Fruit fly (Drosophila melanogaster) Kc167 (cell line): ENCODE data around the gene CG31928.

Experiments used
- Myc ChIP-seq: fragments of >200 bp; optimal IDR thresholded peaks from 2 replicates; lab custom pipeline; 2017; ENCODE audit warnings: missing external identifiers
- Sin3A ChIP-seq: fragments of >200 bp; optimal IDR thresholded peaks from 2 replicates; lab custom pipeline; 2018; ENCODE audit warnings: missing external identifiers
- h ChIP-seq: fragments of >200 bp; optimal IDR thresholded peaks from 3 replicates; lab custom pipeline; 2018; ENCODE audit warnings: missing external identifiers
- insv ChIP-seq: fragments of >200 bp; optimal IDR thresholded peaks from 3 replicates; lab custom pipeline; 2018; ENCODE audit warnings: missing external identifiers
- psq ChIP-seq: fragments of >200 bp; optimal IDR thresholded peaks from 2 replicates; lab custom pipeline; 2017; ENCODE audit warnings: missing external identifiers
- ttk ChIP-seq: sonication (Bioruptor generic); optimal IDR thresholded peaks from 2 replicates; lab custom pipeline; 2017; ENCODE audit warnings: missing external identifiers

Gene CG31928

DNA sequence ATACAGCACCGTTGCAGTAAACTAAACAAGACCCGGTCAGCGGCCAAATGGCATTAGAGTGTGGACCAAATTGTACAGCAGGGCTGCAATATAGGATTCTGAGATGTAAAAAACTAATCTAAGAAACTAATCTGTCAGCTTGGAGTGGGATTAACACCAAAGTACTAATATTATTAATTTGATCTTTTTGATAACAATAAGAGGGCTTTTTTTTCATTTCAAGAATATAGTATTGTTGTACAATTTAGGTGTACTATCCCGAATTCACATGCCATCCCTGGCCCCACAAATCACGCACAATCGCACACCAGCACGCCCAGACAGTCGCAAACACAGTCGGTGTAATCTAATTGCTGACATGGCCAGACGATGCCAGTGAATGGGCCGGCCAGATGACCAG is 46.0 kb downstream of the CG31928 start:
- TF ChIP-seq h (no peak), Myc (lab: Kevin White, UChicago) (no peak), Sin3A (lab: Kevin White, UChicago) (no peak), ttk (lab: Kevin White, UChicago) (no peak), psq (lab: Kevin White, UChicago) (no peak), insv (lab: Kevin White, UChicago) (no peak)
